Worm (Caenorhabditis elegans): ENCODE data around the gene nlp-5.

Gene nlp-5

ce11 chrII:8238155-8238554 is at the start of gene nlp-5:
nlp-5 (plus strand) TSS chrII:8238455.
- no peak for TF ChIP-seq T22C8.4 (GFP tag; IDR thresholded peaks at IDR 0.05)
- TF ChIP-seq ref-1 (GFP tag; conservative IDR thresholded peaks at IDR 0.05) = no peak
- TF ChIP-seq ztf-29 (GFP tag; IDR thresholded peaks at IDR 0.05) = no peak
- no peak for TF ChIP-seq klf-2 (GFP tag; conservative IDR thresholded peaks at IDR 0.05)
- no peak for TF ChIP-seq cog-1 (tag; optimal IDR thresholded peaks at IDR 0.05)
- TF ChIP-seq flt-1 (GFP tag; IDR thresholded peaks at IDR 0.05) = no peak
- TF ChIP-seq tab-1 (GFP tag; IDR thresholded peaks at IDR 0.05) = no peak
- no peak for TF ChIP-seq med-1 (GFP tag; optimal IDR thresholded peaks at IDR 0.05; ENCODE audit: insufficient read depth)
- no peak for TF ChIP-seq ztf-23 (GFP tag; IDR thresholded peaks at IDR 0.05)

- TF ChIP-seq klf-2 (GFP tag; conservative IDR thresholded peaks at IDR 0.05) (no peak), tab-1 (GFP tag; IDR thresholded peaks at IDR 0.05) (no peak), med-1 (GFP tag; optimal IDR thresholded peaks at IDR 0.05; ENCODE audit: insufficient read depth) (no peak), cog-1 (tag; optimal IDR thresholded peaks at IDR 0.05) (no peak), ztf-23 (GFP tag; IDR thresholded peaks at IDR 0.05) (no peak), ref-1 (GFP tag; conservative IDR thresholded peaks at IDR 0.05) (no peak), T22C8.4 (GFP tag; IDR thresholded peaks at IDR 0.05) (no peak), flt-1 (GFP tag; IDR thresholded peaks at IDR 0.05) (no peak), ztf-29 (GFP tag; IDR thresholded peaks at IDR 0.05) (no peak)
Observed at ce11 chrII:8190455-8190854, 47.8 kb upstream of the nlp-5 start, which contains the start of gene T05C12.8. T05C12.8 (minus strand) TSS chrII:8190555.

- TF ChIP-seq klf-2 (GFP tag; conservative IDR thresholded peaks at IDR 0.05) (no peak), T22C8.4 (GFP tag; IDR thresholded peaks at IDR 0.05) (no peak), cog-1 (tag; optimal IDR thresholded peaks at IDR 0.05) (no peak), ref-1 (GFP tag; conservative IDR thresholded peaks at IDR 0.05) (no peak), flt-1 (GFP tag; IDR thresholded peaks at IDR 0.05) (no peak), ztf-29 (GFP tag; IDR thresholded peaks at IDR 0.05) (no peak), med-1 (GFP tag; optimal IDR thresholded peaks at IDR 0.05; ENCODE audit: insufficient read depth) (no peak), tab-1 (GFP tag; IDR thresholded peaks at IDR 0.05) (no peak), ztf-23 (GFP tag; IDR thresholded peaks at IDR 0.05) (no peak)
Observed at ce11 chrII:8193126-8193525, 45.1 kb upstream of the nlp-5 start, which contains the start of gene T05C12.9. T05C12.9 (minus strand) TSS chrII:8193226.

- TF ChIP-seq ref-1 (GFP tag; conservative IDR thresholded peaks at IDR 0.05) (no peak), T22C8.4 (GFP tag; IDR thresholded peaks at IDR 0.05) (no peak), tab-1 (GFP tag; IDR thresholded peaks at IDR 0.05) (no peak), flt-1 (GFP tag; IDR thresholded peaks at IDR 0.05) (no peak), ztf-23 (GFP tag; IDR thresholded peaks at IDR 0.05) (no peak), cog-1 (tag; optimal IDR thresholded peaks at IDR 0.05) (no peak), klf-2 (GFP tag; conservative IDR thresholded peaks at IDR 0.05) (no peak), ztf-29 (GFP tag; IDR thresholded peaks at IDR 0.05) (no peak), med-1 (GFP tag; optimal IDR thresholded peaks at IDR 0.05; ENCODE audit: insufficient read depth) (no peak)
Observed at ce11 chrII:8193922-8194321, 44.3 kb upstream of the nlp-5 start.

ce11 chrII:8198503-8198902 is 39.8 kb upstream of the nlp-5 start, which contains the start of gene qua-1:
qua-1 (plus strand) TSS chrII:8198803.
- TF ChIP-seq klf-2 (GFP tag; conservative IDR thresholded peaks at IDR 0.05) (no peak), cog-1 (tag; optimal IDR thresholded peaks at IDR 0.05) (no peak), med-1 (GFP tag; optimal IDR thresholded peaks at IDR 0.05; ENCODE audit: insufficient read depth) (no peak), tab-1 (GFP tag; IDR thresholded peaks at IDR 0.05) (no peak), ztf-29 (GFP tag; IDR thresholded peaks at IDR 0.05) (no peak), T22C8.4 (GFP tag; IDR thresholded peaks at IDR 0.05) (no peak), ref-1 (GFP tag; conservative IDR thresholded peaks at IDR 0.05) (no peak), flt-1 (GFP tag; IDR thresholded peaks at IDR 0.05) (no peak), ztf-23 (GFP tag; IDR thresholded peaks at IDR 0.05) (no peak)

ce11 chrII:8199803-8200202 is 38.5 kb upstream of the nlp-5 start:
- TF ChIP-seq ztf-23 (GFP tag; IDR thresholded peaks at IDR 0.05) = no peak
- TF ChIP-seq ref-1 (GFP tag; conservative IDR thresholded peaks at IDR 0.05) = no peak
- no peak for TF ChIP-seq tab-1 (GFP tag; IDR thresholded peaks at IDR 0.05)
- TF ChIP-seq flt-1 (GFP tag; IDR thresholded peaks at IDR 0.05) = no peak
- TF ChIP-seq T22C8.4 (GFP tag; IDR thresholded peaks at IDR 0.05) = no peak

ce11 chrII:8204039-8204438 is 34.2 kb upstream of the nlp-5 start, which contains the start of gene col-76:
col-76 (plus strand) TSS chrII:8204339.
- TF ChIP-seq cog-1 (tag; optimal IDR thresholded peaks at IDR 0.05) (no peak), ztf-23 (GFP tag; IDR thresholded peaks at IDR 0.05) (no peak)

ce11 chrII:8205612-8206011 is 32.6 kb upstream of the nlp-5 start:
- TF ChIP-seq klf-2 (GFP tag; conservative IDR thresholded peaks at IDR 0.05) (no peak), tab-1 (GFP tag; IDR thresholded peaks at IDR 0.05) (no peak), ztf-29 (GFP tag; IDR thresholded peaks at IDR 0.05) (no peak)

ce11 chrII:8209476-8209875 is 28.8 kb upstream of the nlp-5 start, which contains the start of gene M110.8:
M110.8 (minus strand) TSS chrII:8209576.
- no peak for TF ChIP-seq flt-1 (GFP tag; IDR thresholded peaks at IDR 0.05)
- no peak for TF ChIP-seq tab-1 (GFP tag; IDR thresholded peaks at IDR 0.05)
- TF ChIP-seq ztf-29 (GFP tag; IDR thresholded peaks at IDR 0.05) = no peak
- no peak for TF ChIP-seq med-1 (GFP tag; optimal IDR thresholded peaks at IDR 0.05; ENCODE audit: insufficient read depth)
- TF ChIP-seq ref-1 (GFP tag; conservative IDR thresholded peaks at IDR 0.05) = no peak
- TF ChIP-seq T22C8.4 (GFP tag; IDR thresholded peaks at IDR 0.05) = no peak
- TF ChIP-seq ztf-23 (GFP tag; IDR thresholded peaks at IDR 0.05) = no peak
- TF ChIP-seq klf-2 (GFP tag; conservative IDR thresholded peaks at IDR 0.05) = no peak

ce11 chrII:8212680-8213079 is 25.6 kb upstream of the nlp-5 start, which contains the start of gene twk-3:
twk-3 (minus strand) TSS chrII:8212780.
- no peak for TF ChIP-seq ztf-23 (GFP tag; IDR thresholded peaks at IDR 0.05)
- no peak for TF ChIP-seq cog-1 (tag; optimal IDR thresholded peaks at IDR 0.05)
- no peak for TF ChIP-seq klf-2 (GFP tag; conservative IDR thresholded peaks at IDR 0.05)
- TF ChIP-seq ref-1 (GFP tag; conservative IDR thresholded peaks at IDR 0.05) = no peak
- no peak for TF ChIP-seq T22C8.4 (GFP tag; IDR thresholded peaks at IDR 0.05)
- no peak for TF ChIP-seq flt-1 (GFP tag; IDR thresholded peaks at IDR 0.05)
- no peak for TF ChIP-seq tab-1 (GFP tag; IDR thresholded peaks at IDR 0.05)
- TF ChIP-seq ztf-29 (GFP tag; IDR thresholded peaks at IDR 0.05) = no peak
- TF ChIP-seq med-1 (GFP tag; optimal IDR thresholded peaks at IDR 0.05; ENCODE audit: insufficient read depth) = no peak
